Worm (Caenorhabditis elegans) whole organism, L4/young adult: ENCODE data around the gene Y22D7AR.14.

Experiments used
- W03F9.2 ChIP-seq: fragments of 150-350 bp; optimal IDR thresholded peaks from 2 replicates; lab custom pipeline; 2014; ENCODE audit warnings: missing biosample characterization, missing genetic modification characterization
- dao-5 ChIP-seq: sonication (generic microtip); optimal IDR thresholded peaks from 2 replicates; lab custom pipeline; 2016; ENCODE audit warnings: missing genotype, missing genetic modification characterization, moderate library complexity, missing compliant biosample characterization
- him-1 ChIP-seq: sonication (generic microtip); optimal IDR thresholded peaks from 2 replicates; lab custom pipeline; 2016; ENCODE audit warnings: missing genotype, missing genetic modification reagents, missing genetic modification characterization, missing compliant biosample characterization

ce11 chrIII:1659763-1660162 is 30.1 kb downstream of the Y22D7AR.14 start, which contains the start of gene Y22D7AL.15:
- TF ChIP-seq him-1 (tag; lab: Kevin White, UChicago): no peak
- no peak for TF ChIP-seq W03F9.2 (tag; lab: Kevin White, UChicago)
- TF ChIP-seq dao-5: no peak
